Fruit fly (Drosophila melanogaster) whole organism, embryonic: Measurements from ENCODE around the gene mRpL27.

Experiments
- Adf1 ChIP-seq: fragments of 200-800 bp; sonication (Bioruptor generic); IDR thresholded peaks from 2 replicates; pipeline ENCODE4 v1.3.6; 2022; ENCODE audit warnings: missing biosample characterization, missing genetic modification characterization
- Bdp1 ChIP-seq: fragments of 200-800 bp; sonication (Bioruptor generic); optimal IDR thresholded peaks from 3 replicates; lab custom pipeline; 2016; ENCODE audit warnings: missing biosample characterization, missing genetic modification characterization
- Bgb ChIP-seq: fragments of 200-800 bp; sonication (Bioruptor generic); IDR thresholded peaks from 2 replicates; pipeline ENCODE4 v1.3.6; 2022; ENCODE audit warnings: missing biosample characterization, missing genetic modification characterization; ENCODE audit not compliant: partially characterized antibody
- CG10565 ChIP-seq: fragments of 200-800 bp; sonication (Bioruptor generic); optimal IDR thresholded peaks from 3 replicates; lab custom pipeline; 2016; ENCODE audit warnings: missing biosample characterization, mild to moderate bottlenecking, missing genetic modification characterization
- CG11456 ChIP-seq: fragments of 200-800 bp; sonication (Bioruptor generic); IDR thresholded peaks from 3 replicates; pipeline ENCODE4 v1.3.6; 2022; ENCODE audit warnings: missing biosample characterization, missing genetic modification characterization
- CG12391 ChIP-seq: fragments of 200-800 bp; sonication (Bioruptor generic); optimal IDR thresholded peaks from 3 replicates; lab custom pipeline; 2018; ENCODE audit warnings: missing biosample characterization, mild to moderate bottlenecking, missing genetic modification characterization, moderate library complexity
- CG1792 ChIP-seq: fragments of 200-800 bp; sonication (Bioruptor generic); optimal IDR thresholded peaks from 2 replicates; lab custom pipeline; 2016; ENCODE audit warnings: missing biosample characterization, missing genetic modification characterization
- CG1832 ChIP-seq: fragments of 200-800 bp; sonication (Bioruptor generic); optimal IDR thresholded peaks from 2 replicates; lab custom pipeline; 2017; ENCODE audit warnings: missing biosample characterization, mild to moderate bottlenecking, missing genetic modification characterization, inconsistent platforms
- CG32767 ChIP-seq: fragments of 200-800 bp; sonication (Bioruptor generic); IDR thresholded peaks from 2 replicates; pipeline ENCODE4 v1.3.6; 2022; ENCODE audit warnings: missing biosample characterization, missing genetic modification characterization
- CG4360 ChIP-seq: fragments of 200-800 bp; sonication (Bioruptor generic); IDR thresholded peaks from 2 replicates; pipeline ENCODE4 v1.3.6; 2022; ENCODE audit warnings: missing biosample characterization, missing genetic modification characterization
- CG5180 ChIP-seq: fragments of 200-800 bp; sonication (Bioruptor generic); optimal IDR thresholded peaks from 3 replicates; lab custom pipeline; 2017; ENCODE audit warnings: missing biosample characterization, missing genetic modification characterization, mild to moderate bottlenecking, moderate library complexity, missing genetic modification reagents
- CG6765 ChIP-seq: fragments of 200-800 bp; sonication (Bioruptor generic); optimal IDR thresholded peaks from 3 replicates; lab custom pipeline; 2017; ENCODE audit warnings: missing biosample characterization, mild to moderate bottlenecking, missing genetic modification characterization
- CG7271 ChIP-seq: fragments of 200-800 bp; sonication (Bioruptor generic); optimal IDR thresholded peaks from 2 replicates; lab custom pipeline; 2018; ENCODE audit warnings: missing biosample characterization, mild to moderate bottlenecking, missing genetic modification characterization, moderate library complexity
- CG7786 ChIP-seq: fragments of 200-800 bp; sonication (Bioruptor generic); optimal IDR thresholded peaks from 2 replicates; lab custom pipeline; 2016; ENCODE audit warnings: missing biosample characterization, missing genetic modification characterization
- CTCF ChIP-seq: fragments of 200-800 bp; sonication (Bioruptor generic); optimal IDR thresholded peaks from 2 replicates; lab custom pipeline; 2017; ENCODE audit warnings: missing biosample characterization, mild to moderate bottlenecking, missing genetic modification characterization, moderate library complexity
- Dbx ChIP-seq: fragments of 200-800 bp; sonication (Bioruptor generic); IDR thresholded peaks from 3 replicates; pipeline ENCODE4 v1.3.6; 2022; ENCODE audit warnings: missing biosample characterization, missing genetic modification characterization
- ERR ChIP-seq: fragments of 200-800 bp; sonication (Bioruptor generic); optimal IDR thresholded peaks from 2 replicates; lab custom pipeline; 2016; ENCODE audit warnings: missing biosample characterization, missing genetic modification characterization
- Eip74EF ChIP-seq, 2 experiments: fragments of 200-800 bp in 1 of 2; fragments of >200 bp in 1 of 2; sonication (Bioruptor generic) in 1 of 2; optimal IDR thresholded peaks; 2 replicates each; lab custom pipeline; 2017 to 2019; ENCODE audit warnings: missing biosample characterization in 2 of 2, missing genetic modification characterization in 2 of 2, mild to moderate bottlenecking in 1 of 2, moderate library complexity in 1 of 2
- HmgZ ChIP-seq: fragments of 200-800 bp; sonication (Bioruptor generic); optimal IDR thresholded peaks from 2 replicates; lab custom pipeline; 2018; ENCODE audit warnings: missing biosample characterization, mild to moderate bottlenecking, missing genetic modification characterization
- Meics ChIP-seq: fragments of 200-800 bp; sonication (Bioruptor generic); optimal IDR thresholded peaks from 2 replicates; lab custom pipeline; 2017; ENCODE audit warnings: missing biosample characterization, mild to moderate bottlenecking, missing genetic modification characterization
- Nf-YB ChIP-seq: fragments of 200-800 bp; sonication (Bioruptor generic); optimal IDR thresholded peaks from 3 replicates; lab custom pipeline; 2019; ENCODE audit warnings: missing biosample characterization, mild to moderate bottlenecking, missing genetic modification characterization, moderate library complexity
- Optix ChIP-seq: fragments of 200-800 bp; sonication (Bioruptor generic); IDR thresholded peaks from 3 replicates; pipeline ENCODE4 v1.3.6; 2022; ENCODE audit warnings: missing biosample characterization, missing genetic modification characterization
- Six4 ChIP-seq: fragments of 200-800 bp; sonication (Bioruptor generic); optimal IDR thresholded peaks from 2 replicates; lab custom pipeline; 2016; ENCODE audit warnings: missing biosample characterization, missing genetic modification characterization
- Sox100B ChIP-seq: fragments of 200-800 bp; sonication (Bioruptor generic); optimal IDR thresholded peaks from 3 replicates; lab custom pipeline; 2018; ENCODE audit warnings: missing biosample characterization, mild to moderate bottlenecking, missing genetic modification characterization
- Sry-δ ChIP-seq: fragments of 200-800 bp; sonication (Bioruptor generic); optimal IDR thresholded peaks from 2 replicates; lab custom pipeline; 2016; ENCODE audit warnings: missing biosample characterization, missing genetic modification characterization
- Taf1 ChIP-seq: fragments of 200-800 bp; sonication (Bioruptor generic); IDR thresholded peaks from 2 replicates; pipeline ENCODE4 v1.3.6; 2022; ENCODE audit warnings: missing biosample characterization, missing genetic modification characterization
- ase ChIP-seq: fragments of 200-800 bp; sonication (Bioruptor generic); IDR thresholded peaks from 3 replicates; pipeline ENCODE4 v1.3.6; 2022; ENCODE audit warnings: missing biosample characterization, missing genetic modification characterization
- bigmax ChIP-seq: fragments of 200-800 bp; sonication (Bioruptor generic); optimal IDR thresholded peaks from 2 replicates; lab custom pipeline; 2018; ENCODE audit warnings: missing biosample characterization, mild to moderate bottlenecking, missing genetic modification characterization
- bowl ChIP-seq: fragments of 200-800 bp; sonication (Bioruptor generic); IDR thresholded peaks from 2 replicates; pipeline ENCODE4 v1.3.6; 2022; ENCODE audit warnings: missing biosample characterization, missing genetic modification characterization
- btn ChIP-seq: fragments of 200-800 bp; sonication (Bioruptor generic); optimal IDR thresholded peaks from 2 replicates; lab custom pipeline; 2016; ENCODE audit warnings: missing biosample characterization, missing genetic modification characterization
- cad ChIP-seq: fragments of >200 bp; optimal IDR thresholded peaks from 2 replicates; lab custom pipeline; 2017; ENCODE audit warnings: missing biosample characterization, missing genetic modification characterization
- chn ChIP-seq: fragments of 200-800 bp; sonication (Bioruptor generic); optimal IDR thresholded peaks from 2 replicates; lab custom pipeline; 2016; ENCODE audit warnings: missing biosample characterization, missing genetic modification characterization
- corto ChIP-seq: fragments of 200-800 bp; sonication (Bioruptor generic); optimal IDR thresholded peaks from 2 replicates; lab custom pipeline; 2016; ENCODE audit warnings: missing biosample characterization, mild to moderate bottlenecking, missing genetic modification characterization, moderate library complexity
- dpn ChIP-seq, 2 experiments: fragments of 200-800 bp; sonication (Bioruptor generic); optimal IDR thresholded peaks; 3 replicates each; lab custom pipeline; 2016; ENCODE audit warnings: missing biosample characterization in 2 of 2, missing genetic modification characterization in 2 of 2
- hth ChIP-seq: fragments of >200 bp; optimal IDR thresholded peaks from 2 replicates; lab custom pipeline; 2017; ENCODE audit warnings: inconsistent platforms
- ind ChIP-seq: fragments of 200-800 bp; sonication (Bioruptor generic); optimal IDR thresholded peaks from 3 replicates; lab custom pipeline; 2016; ENCODE audit warnings: missing biosample characterization, missing genetic modification characterization
- lbe ChIP-seq: fragments of 200-800 bp; sonication (Bioruptor generic); optimal IDR thresholded peaks from 2 replicates; lab custom pipeline; 2016; ENCODE audit warnings: missing biosample characterization, mild to moderate bottlenecking, missing genetic modification characterization
- luna ChIP-seq: fragments of 200-800 bp; sonication (Bioruptor generic); optimal IDR thresholded peaks from 2 replicates; lab custom pipeline; 2016; ENCODE audit warnings: missing biosample characterization, missing genetic modification characterization
- pan ChIP-seq, 4 experiments: fragments of >200 bp in 3 of 4; fragments of 200-800 bp in 1 of 4; sonication (Bioruptor generic) in 1 of 4; optimal IDR thresholded peaks in 3 of 4; IDR thresholded peaks in 1 of 4; 2 replicates each; pipeline versions ENCODE4 v1.3.6 to Lab custom; 2017 to 2022; ENCODE audit warnings: missing biosample characterization in 2 of 4, missing genetic modification characterization in 2 of 4, mixed read lengths in 1 of 4
- pho ChIP-seq: fragments of 200-800 bp; sonication (Bioruptor generic); optimal IDR thresholded peaks from 2 replicates; lab custom pipeline; 2016; ENCODE audit warnings: missing biosample characterization, missing genetic modification characterization
- phol ChIP-seq: fragments of 200-800 bp; sonication (Bioruptor generic); optimal IDR thresholded peaks from 3 replicates; lab custom pipeline; 2018; ENCODE audit warnings: missing biosample characterization, mild to moderate bottlenecking, missing genetic modification characterization, moderate library complexity
- ro ChIP-seq: fragments of 200-800 bp; sonication (Bioruptor generic); IDR thresholded peaks from 2 replicates; pipeline ENCODE4 v1.3.6; 2022; ENCODE audit warnings: missing biosample characterization, missing genetic modification characterization
- run ChIP-seq: fragments of 200-800 bp; sonication (Bioruptor generic); optimal IDR thresholded peaks from 3 replicates; lab custom pipeline; 2018; ENCODE audit warnings: missing biosample characterization, mild to moderate bottlenecking, missing genetic modification characterization
- schlank ChIP-seq: fragments of 200-800 bp; sonication (Bioruptor generic); optimal IDR thresholded peaks from 2 replicates; lab custom pipeline; 2018; ENCODE audit warnings: missing biosample characterization, mild to moderate bottlenecking, missing genetic modification characterization
- sna ChIP-seq: fragments of 200-800 bp; sonication (Bioruptor generic); IDR thresholded peaks from 2 replicates; pipeline ENCODE4 v1.3.6; 2022; ENCODE audit warnings: missing biosample characterization, missing genetic modification characterization; ENCODE audit not compliant: partially characterized antibody
- so ChIP-seq: fragments of 200-800 bp; sonication (Bioruptor generic); IDR thresholded peaks from 3 replicates; pipeline ENCODE4 v1.3.6; 2022; ENCODE audit warnings: missing biosample characterization, missing genetic modification characterization
- tup ChIP-seq: fragments of 200-800 bp; sonication (Bioruptor generic); optimal IDR thresholded peaks from 2 replicates; lab custom pipeline; 2016; ENCODE audit warnings: missing biosample characterization, mild to moderate bottlenecking, missing genetic modification characterization, moderate library complexity
- vvl ChIP-seq: fragments of 200-800 bp; sonication (Bioruptor generic); IDR thresholded peaks from 2 replicates; pipeline ENCODE4 v1.3.6; 2022; ENCODE audit warnings: missing biosample characterization, missing genetic modification characterization

Gene mRpL27

DNA sequence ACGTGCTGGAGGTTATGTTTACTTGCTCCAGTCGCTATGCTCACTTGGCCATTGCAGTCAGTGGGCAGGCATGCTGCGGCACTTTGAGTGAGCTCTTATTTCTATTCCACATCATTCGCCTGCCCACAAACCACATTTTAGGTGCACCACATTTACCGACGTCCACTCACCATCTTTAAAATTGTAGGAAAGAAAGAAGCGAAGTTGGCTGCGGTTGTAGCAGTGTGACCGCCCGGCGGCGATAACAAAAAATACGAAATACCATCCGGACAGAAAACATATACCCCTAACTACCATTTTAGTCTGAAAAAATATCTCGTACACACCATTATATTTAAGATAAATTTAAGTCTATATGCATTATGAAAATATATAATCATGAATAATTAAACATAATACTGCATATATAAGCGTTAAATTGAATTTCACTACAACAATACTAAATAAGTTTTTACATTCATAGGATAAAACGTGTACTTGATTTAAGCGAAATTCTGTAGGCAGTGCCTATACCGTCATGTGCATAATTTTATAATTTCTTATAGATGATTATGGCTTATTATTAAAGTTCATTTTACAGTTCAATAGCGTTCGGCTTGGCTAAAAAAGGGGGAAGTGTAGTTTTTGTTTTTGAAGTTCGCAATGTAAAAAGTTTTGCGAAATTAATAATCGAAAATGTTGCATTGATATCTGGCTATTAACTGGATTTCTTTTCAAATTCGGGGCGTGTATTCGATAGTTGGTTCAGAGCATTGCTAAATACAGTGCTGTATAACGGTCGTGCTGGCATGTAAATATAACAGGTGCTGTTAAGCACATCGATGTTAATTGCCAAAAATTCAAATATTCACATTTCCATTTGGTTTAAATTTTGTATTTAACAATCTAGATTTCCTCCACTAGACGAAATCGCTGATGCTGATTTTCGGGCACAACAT, 1.1 kb downstream of the mRpL27 start, which contains the start of gene RpL27A (continued):
- TF ChIP-seq ase (peak; percentile 37; the same call in 1 of the 3 replicates), CG12391 (tag; lab: Kevin White, UChicago) (peak; percentile 84), bowl (GFP tag; lab: Robert Waterston, UW) (no peak), CG7271 (peak; percentile 78), Nf-YB (peak; percentile 57), cad (GFP tag; lab: Kevin White, UChicago) (no peak), CG1792 (GFP tag; lab: Kevin White, UChicago) (peak; percentile 8), CG10565 (no peak), Dbx (GFP tag; lab: Robert Waterston, UW) (peak; percentile 89), corto (no peak), CG5180 (GFP tag; lab: Kevin White, UChicago) (peak; percentile 55), CG32767 (GFP tag; lab: Robert Waterston, UW) (no peak), Adf1 (GFP tag; lab: Robert Waterston, UW) (no peak; the same call in 1 of the 2 replicates), Optix (peak; percentile 68), pan (optimal IDR thresholded peaks at IDR 0.05; lab: Kevin White, UChicago) (no peak), pan (GFP tag; optimal IDR thresholded peaks at IDR 0.05 in 1 of 2, IDR thresholded peaks at IDR 0.05 in 1 of 2) (peak in 1 of 2 experiments; percentile 78), Bgb (GFP tag; lab: Robert Waterston, UW) (peak; percentile 58), ind (GFP tag; lab: Kevin White, UChicago) (peak; percentile 32), dpn (GFP tag; optimal IDR thresholded peaks at IDR 0.05; lab: Kevin White, UChicago) (peak; percentile 67 to 68), lbe (GFP tag; lab: Kevin White, UChicago) (peak; percentile 63), chn (GFP tag; lab: Kevin White, UChicago) (peak; percentile 53), CG6765 (GFP tag; lab: Kevin White, UChicago) (peak; percentile 84), phol (tag; lab: Kevin White, UChicago) (peak; percentile 91), vvl (GFP tag; lab: Robert Waterston, UW) (peak; percentile 92), schlank (tag; lab: Kevin White, UChicago) (peak; percentile 84), Sox100B (GFP tag; lab: Kevin White, UChicago) (peak; percentile 68), CG7786 (GFP tag; lab: Kevin White, UChicago) (peak; percentile 40), CG11456 (GFP tag; lab: Robert Waterston, UW) (peak; percentile 91), pho (peak; percentile 57), CG4360 (GFP tag; lab: Robert Waterston, UW) (peak; percentile 58; the same call in 1 of the 2 replicates), Eip74EF (GFP tag; optimal IDR thresholded peaks at IDR 0.05; lab: Kevin White, UChicago) (peak in 1 of 2 experiments; percentile 62), Taf1 (peak; percentile 28; the same call in 1 of the 2 replicates), ERR (GFP tag; lab: Kevin White, UChicago) (peak; percentile 57), Sry-δ (GFP tag; lab: Kevin White, UChicago) (peak; percentile 59), CTCF (peak; percentile 32), run (tag; lab: Kevin White, UChicago) (peak; percentile 32), sna (GFP tag; lab: Robert Waterston, UW) (peak; percentile 71), CG1832 (no peak), ro (GFP tag; lab: Robert Waterston, UW) (peak; percentile 65), bigmax (GFP tag; lab: Kevin White, UChicago) (peak; percentile 91), Bdp1 (GFP tag; lab: Kevin White, UChicago) (peak; percentile 56), luna (GFP tag; lab: Kevin White, UChicago) (peak; percentile 70), tup (GFP tag; lab: Kevin White, UChicago) (no peak), btn (GFP tag; lab: Kevin White, UChicago) (peak; percentile 36), Six4 (GFP tag; lab: Kevin White, UChicago) (peak; percentile 43), HmgZ (tag; lab: Kevin White, UChicago) (peak; percentile 75), so (GFP tag; lab: Robert Waterston, UW) (peak; percentile 64; the same call in 2 of the 3 replicates), Meics (GFP tag; lab: Kevin White, UChicago) (peak; percentile 87), hth (lab: Kevin White, UChicago) (no peak)
